Fruit fly (Drosophila melanogaster): ENCODE data around the gene Coq6.

Gene Coq6

DNA sequence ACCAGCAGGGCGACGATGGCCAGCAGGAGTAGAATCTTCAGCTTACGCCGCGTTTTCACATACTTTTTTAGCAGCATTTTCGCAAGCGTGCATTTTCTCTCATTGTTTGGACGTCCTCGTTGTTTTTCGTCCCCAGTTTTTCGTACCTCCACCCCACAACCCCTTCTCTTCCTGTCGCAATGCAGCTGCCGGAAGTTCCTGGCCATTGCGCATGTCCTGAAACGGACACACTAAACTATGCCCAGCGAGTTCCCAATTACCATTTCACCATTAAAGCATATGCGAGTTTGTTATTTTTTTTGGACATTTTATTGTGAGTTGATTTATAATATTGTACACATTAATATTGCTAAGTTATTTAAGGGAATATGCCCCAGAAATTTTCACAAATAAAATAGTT, 7.0 kb upstream of the Coq6 start, which contains the start of gene CG14015:
TSS of gene CG14015 (minus strand) at position 163 of the 400 bp plus-strand sequence.
- no peak for TF ChIP-seq CG17801 (GFP tag; optimal IDR thresholded peaks at IDR 0.05; ENCODE audit: partially characterized antibody)

DNA sequence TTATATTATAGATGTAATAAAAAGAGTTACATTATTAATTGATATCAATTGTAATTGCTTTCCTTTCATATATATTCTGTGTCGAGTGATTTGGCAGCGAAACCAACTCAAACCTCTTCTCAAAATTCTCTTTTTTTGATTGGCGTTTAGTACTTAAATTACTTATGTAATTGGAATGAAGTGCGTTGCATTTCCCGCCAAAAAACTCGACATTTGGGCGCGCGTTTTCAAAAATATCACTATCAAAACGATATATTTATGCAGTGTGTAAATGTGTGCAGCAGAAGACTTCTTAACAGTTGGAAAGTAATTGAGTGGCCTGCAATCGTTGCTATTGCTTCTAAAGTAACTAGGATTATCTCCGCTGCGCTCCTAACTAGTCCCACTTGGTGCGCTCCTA, 5.0 kb upstream of the Coq6 start:
- no peak for TF ChIP-seq CG17801 (GFP tag; optimal IDR thresholded peaks at IDR 0.05; ENCODE audit: partially characterized antibody)

DNA sequence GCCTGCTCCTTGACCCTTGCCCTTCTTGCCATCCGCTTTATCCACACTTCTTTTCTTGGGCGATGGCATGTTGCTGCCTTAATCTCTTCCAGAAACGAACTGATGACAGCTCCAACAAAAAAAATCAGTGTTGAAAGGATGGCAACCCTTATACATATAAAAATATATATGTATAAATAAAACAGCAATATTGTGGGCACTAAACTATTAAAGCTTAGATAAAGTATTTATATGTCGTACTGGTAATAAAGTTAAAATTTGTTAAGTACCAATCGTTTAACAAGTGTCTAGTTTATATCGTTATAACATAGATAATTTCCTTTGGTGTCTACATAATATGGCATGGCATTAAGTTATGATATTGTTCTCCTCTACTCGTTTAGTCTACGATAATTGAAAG, 4.6 kb upstream of the Coq6 start, which contains the start of gene tomb:
TSS of gene tomb (minus strand) at position 101 of the 400 bp plus-strand sequence.
- no peak for TF ChIP-seq CG17801 (GFP tag; optimal IDR thresholded peaks at IDR 0.05; ENCODE audit: partially characterized antibody)

DNA sequence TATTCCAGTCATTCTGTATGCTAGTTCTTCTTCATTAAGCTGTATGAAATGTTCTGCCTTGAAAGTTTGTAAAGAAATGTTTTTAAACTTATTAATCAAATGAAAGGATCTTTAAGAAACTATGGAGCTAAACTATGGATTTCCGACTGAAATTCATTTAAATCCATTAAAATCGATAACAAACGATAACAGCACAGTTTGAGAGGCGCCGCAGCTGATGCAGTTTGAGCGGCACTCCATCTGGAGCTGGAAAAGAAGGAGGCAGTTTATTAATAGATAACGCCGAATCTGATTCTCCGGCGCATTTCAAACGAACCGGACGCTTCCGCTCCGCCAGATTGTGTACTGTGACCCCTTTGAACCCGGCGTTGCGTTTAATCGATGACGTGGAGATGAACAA, 4.2 kb downstream of the Coq6 start, which contains the start of gene CG31915:
TSS of gene CG31915 (plus strand) at position 263 of the 400 bp plus-strand sequence.
- TF ChIP-seq CG17801 (GFP tag; optimal IDR thresholded peaks at IDR 0.05; ENCODE audit: partially characterized antibody) = no peak

DNA sequence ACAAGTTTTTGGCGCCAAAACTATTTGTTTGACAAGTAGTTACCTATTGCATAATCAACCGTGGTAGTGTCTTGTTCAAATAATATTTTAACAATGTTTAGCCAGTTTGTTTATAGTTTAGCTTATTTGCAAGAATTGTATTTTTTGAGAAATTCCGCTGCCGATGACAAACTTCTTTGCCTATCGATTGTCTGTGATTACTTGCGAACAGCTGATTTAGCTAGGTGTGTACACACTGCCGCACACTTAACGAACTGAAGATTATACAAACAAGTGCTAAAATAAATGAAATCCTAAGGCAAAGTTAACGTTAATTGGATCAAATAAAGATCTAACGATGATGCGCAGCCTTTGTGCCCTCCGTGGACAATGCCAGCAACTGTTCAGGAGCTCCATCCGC, 5.3 kb downstream of the Coq6 start, which contains the start of gene Cox11:
TSS of gene Cox11 (plus strand) at position 220 of the 400 bp plus-strand sequence.
- no peak for TF ChIP-seq CG17801 (GFP tag; optimal IDR thresholded peaks at IDR 0.05; ENCODE audit: partially characterized antibody)

DNA sequence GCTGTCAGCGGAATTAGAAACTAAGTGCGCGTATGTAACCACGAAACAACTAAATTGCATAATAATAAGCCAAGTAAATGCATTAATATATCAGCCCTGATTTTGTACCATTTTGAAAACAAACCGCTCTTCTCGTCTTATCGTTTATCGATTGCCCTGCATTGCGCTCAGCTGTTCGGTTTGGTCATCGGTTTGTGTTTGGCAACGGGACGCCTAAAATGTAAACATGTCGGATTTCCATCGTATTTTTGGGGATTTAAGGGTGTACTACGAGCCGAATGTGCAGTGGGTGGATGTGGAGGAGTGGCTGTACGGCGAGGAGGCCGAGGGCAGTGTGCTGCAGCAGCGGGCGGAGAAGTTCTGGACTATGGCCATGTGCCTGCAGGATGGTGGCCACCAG, 6.3 kb downstream of the Coq6 start, which contains the start of gene Cap-D3:
TSS of gene Cap-D3 (plus strand) at position 183 of the 400 bp plus-strand sequence.
- TF ChIP-seq CG17801 (GFP tag; optimal IDR thresholded peaks at IDR 0.05; ENCODE audit: partially characterized antibody) = no peak

DNA sequence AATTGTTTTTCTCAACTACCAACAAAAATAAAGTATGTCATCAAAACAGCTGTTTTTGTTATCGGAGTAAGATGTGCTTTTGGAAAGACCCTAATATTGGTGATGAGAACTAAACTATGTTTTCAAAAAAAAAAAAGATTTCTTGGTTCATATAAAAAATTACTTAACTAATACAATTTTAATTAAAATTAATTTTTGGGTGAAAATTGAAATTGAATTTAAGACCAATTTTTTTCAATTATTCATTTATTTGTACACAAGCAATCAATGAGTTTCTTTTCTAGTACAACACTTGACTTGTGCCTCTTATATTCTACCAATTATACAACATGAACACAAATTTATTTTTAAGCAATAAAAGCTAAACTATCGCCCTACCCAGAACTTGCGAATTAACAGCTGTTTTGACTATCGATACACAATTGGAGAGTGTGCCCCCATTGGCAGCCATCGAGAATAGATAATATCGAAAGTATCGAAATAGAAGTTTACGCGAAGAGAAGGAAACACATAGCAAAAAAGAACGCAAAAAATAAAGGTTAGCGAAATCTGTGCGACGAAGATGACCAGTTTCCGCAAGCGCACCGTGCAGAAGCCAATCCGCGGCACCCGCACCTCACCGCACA, 8.1 kb downstream of the Coq6 start, which contains the start of the genes Vps52 and Elp4:
TSS of gene Vps52 (minus strand) at position 51 of the 626 bp plus-strand sequence.
TSS of gene Elp4 (plus strand) at position 292 of the 626 bp plus-strand sequence.
- TF ChIP-seq CG17801 (GFP tag; optimal IDR thresholded peaks at IDR 0.05; ENCODE audit: partially characterized antibody) = peak; percentile 51

DNA sequence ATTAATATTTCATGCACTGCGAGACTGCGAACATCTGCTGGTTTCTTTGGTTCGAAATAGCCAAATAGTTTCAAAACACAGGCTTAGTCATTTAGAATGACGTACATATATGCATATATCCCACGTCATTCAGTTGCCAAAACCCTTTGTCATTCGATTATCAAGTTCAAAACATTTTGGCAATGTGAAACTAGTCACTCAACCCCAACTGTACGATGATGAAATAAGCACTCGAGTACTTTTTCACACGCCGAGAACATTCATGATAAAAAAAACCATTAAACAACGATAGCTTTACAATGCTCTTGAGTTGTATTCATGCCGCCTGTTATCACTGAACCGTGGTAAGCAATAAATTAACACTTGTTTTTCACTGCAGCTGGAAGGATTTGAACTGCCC, 11.3 kb downstream of the Coq6 start:
- TF ChIP-seq CG17801 (GFP tag; optimal IDR thresholded peaks at IDR 0.05; ENCODE audit: partially characterized antibody) = no peak

DNA sequence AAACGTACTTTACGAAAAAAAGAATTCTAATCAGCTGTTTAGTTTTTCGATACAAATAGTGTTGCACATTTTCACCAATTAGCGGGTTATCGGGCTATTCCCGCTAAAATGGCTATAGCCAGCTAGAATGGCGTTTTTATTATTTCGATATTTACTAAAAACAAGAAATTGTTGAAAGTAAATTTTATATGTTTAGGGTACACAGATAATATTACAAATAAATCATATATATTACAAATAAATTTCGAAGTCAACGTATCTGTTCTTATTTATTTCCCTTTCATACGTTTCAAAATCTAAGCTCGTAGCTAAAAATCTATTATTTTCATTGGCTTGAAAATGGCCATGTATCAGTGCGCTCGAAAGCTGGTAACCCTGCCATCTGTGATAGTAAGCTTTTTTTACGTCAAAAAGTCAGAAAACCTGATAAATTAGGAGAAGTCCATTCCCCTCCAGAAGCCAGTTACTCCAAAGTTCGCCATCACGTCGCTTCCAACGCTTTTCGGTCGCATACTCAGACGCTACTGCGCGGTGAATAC, 12.1 kb downstream of the Coq6 start, which contains the start of the genes CG7382 and cl:
TSS of gene CG7382 (minus strand) at position 51 of the 539 bp plus-strand sequence.
TSS of gene cl (plus strand) at position 290 of the 539 bp plus-strand sequence.
- no peak for TF ChIP-seq CG17801 (GFP tag; optimal IDR thresholded peaks at IDR 0.05; ENCODE audit: partially characterized antibody)

DNA sequence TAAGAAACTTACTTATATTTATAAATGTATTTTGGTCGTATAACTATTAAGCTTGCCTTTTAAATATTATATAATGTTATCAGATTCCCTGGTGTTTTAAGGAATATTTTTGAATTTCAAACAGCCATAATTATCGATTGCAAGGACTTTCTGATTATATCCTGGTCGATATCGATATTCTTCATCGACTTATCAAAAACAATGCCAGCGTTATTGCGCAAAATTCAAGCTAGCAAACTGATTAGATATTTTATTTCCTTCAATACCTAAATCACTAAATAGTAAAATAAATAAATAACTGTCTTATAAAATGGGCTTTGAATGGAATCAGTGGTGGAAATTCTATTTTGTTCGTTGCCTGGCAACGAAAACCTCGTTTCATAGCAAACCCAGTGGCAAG, 14.6 kb downstream of the Coq6 start, which contains the start of gene CG14020:
TSS of gene CG14020 (plus strand) at position 345 of the 400 bp plus-strand sequence.
- TF ChIP-seq CG17801 (GFP tag; optimal IDR thresholded peaks at IDR 0.05; ENCODE audit: partially characterized antibody) = no peak

DNA sequence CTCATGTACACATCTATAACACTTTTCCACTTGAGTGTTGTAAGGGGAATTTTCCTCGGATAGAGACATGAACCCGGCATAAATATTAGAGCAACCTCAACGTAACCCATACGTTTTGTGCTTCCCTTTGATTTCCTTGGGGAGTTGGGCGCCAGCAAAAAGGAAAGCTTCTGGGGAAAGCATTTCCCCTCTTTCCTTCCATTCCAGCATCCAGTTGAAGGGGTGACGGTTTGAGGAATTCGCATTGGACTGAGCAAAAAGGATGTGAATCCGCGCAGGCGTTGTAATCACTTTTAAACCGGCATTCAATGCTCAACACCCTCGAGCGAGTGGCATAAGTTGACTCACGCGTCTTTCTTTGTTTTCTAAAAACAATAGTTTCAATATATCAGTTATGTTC, 17.1 kb downstream of the Coq6 start:
- TF ChIP-seq CG17801 (GFP tag; optimal IDR thresholded peaks at IDR 0.05; ENCODE audit: partially characterized antibody) = no peak

DNA sequence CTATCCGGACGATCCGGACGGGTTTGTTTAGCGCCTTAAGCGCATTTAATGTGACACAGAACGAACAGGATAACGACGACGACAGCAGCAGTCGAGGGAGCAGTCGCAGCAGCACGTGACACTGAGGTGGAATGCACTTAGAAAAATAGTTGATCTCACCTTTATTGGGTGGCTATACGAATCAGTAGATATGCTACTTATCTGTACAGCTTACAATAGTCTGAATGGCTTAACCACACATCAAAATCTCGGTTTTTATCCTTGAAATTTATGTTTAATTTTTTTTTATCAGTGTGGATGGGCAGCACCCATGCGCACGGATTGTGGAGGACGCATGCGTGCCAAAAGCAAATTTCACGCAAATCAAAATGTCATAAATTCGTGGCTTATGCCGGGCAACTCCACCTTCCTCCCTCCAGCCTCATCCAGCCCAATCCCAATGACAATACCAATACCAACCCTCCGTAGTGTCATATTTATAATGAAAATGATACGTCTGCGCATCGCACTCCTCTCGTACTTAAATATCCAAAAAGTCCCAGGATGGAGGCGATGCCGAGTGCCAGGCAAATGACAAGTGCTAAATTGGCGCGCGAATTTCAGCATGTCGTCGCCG, 24.1 kb downstream of the Coq6 start:
- no peak for TF ChIP-seq CG17801 (GFP tag; optimal IDR thresholded peaks at IDR 0.05; ENCODE audit: partially characterized antibody)

DNA sequence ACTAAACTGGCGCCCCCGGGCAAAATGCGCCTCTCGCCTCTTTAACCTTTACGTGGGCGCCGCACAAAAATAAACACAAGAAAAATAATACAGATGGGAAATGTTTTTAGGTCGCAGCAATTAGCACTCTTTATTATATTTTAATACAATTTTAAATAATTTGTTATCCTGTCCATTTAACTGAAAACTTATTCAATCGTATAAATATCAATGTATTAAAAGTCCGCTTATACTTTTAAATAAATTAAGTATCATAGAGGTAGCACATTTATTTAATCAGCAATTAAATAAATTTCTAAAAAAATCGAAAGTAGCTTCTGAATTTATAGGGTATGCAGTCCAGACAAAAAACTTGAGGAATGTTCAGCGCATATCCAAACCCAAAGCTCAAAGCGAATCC, 24.9 kb downstream of the Coq6 start:
- no peak for TF ChIP-seq CG17801 (GFP tag; optimal IDR thresholded peaks at IDR 0.05; ENCODE audit: partially characterized antibody)

DNA sequence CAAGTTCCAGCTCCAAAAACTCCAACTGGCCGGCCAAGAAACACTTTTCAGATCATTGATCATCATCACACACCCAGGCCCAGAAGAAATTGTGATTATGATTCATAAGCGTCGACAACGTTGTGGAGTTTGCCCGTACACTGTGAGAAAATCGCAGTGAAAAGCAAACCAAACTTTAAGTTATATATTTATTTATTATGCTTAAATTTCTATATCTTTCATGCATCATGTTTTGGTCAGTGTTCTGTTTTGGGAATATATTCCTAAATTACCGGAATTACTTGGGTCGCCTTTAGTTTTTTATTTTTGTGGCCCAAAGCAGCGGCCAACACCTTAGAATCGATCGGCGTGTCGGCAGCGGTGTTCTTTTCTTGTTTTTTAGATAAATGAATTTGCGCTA, 26.9 kb downstream of the Coq6 start:
- TF ChIP-seq CG17801 (GFP tag; optimal IDR thresholded peaks at IDR 0.05; ENCODE audit: partially characterized antibody) = no peak

DNA sequence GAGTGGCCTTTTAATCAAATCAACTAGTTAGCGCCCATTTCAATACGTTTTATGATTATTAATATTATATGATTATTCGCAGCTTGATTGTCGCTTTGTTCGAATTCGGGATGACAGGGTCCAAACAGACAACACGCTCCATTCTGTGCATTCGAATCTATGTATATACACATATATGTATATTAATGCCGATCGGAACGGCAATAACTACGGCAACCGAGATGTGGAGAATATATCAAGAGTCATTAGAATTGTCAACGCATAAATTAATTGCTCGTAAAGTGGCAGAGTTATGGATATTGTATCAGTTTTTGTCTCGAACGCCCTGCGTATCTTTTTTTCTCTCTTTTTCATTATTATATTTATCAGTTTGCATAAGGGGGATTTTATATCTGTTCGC, 29.2 kb downstream of the Coq6 start:
- TF ChIP-seq CG17801 (GFP tag; optimal IDR thresholded peaks at IDR 0.05; ENCODE audit: partially characterized antibody) = no peak

DNA sequence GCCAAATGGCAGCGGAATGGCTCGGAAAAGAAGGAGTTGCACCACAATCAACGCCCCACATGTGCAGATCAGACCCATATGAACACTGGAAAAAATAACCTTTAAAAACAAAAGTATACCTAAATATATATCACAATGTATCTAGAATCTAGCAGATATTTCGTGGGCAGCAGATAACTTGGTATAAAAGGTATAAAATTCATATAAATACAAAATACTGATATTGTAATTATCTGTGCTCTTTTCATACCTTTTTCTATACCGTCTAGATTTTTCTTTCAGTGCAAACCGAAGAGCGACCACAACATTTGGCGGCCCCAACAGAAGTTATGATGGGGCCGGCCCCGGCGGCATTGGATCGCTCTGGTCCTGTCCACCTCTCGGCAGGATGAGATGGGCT, 30.7 kb downstream of the Coq6 start:
- no peak for TF ChIP-seq CG17801 (GFP tag; optimal IDR thresholded peaks at IDR 0.05; ENCODE audit: partially characterized antibody)

All from ovary, adult (tissue).